Worm (Caenorhabditis elegans) whole organism, late embryonic: ENCODE results near the gene T28C12.6.

Experiments used
- C08G9.2 ChIP-seq: sonication (generic microtip); optimal IDR thresholded peaks from 2 replicates; lab custom pipeline; 2016; ENCODE audit warnings: mild to moderate bottlenecking, missing genetic modification characterization, moderate library complexity, missing compliant biosample characterization
- F13H6.1 ChIP-seq: sonication (generic microtip); optimal IDR thresholded peaks from 2 replicates; lab custom pipeline; 2016; ENCODE audit warnings: missing genetic modification characterization, missing compliant biosample characterization
- K02D7.2 ChIP-seq: sonication (generic microtip); optimal IDR thresholded peaks from 2 replicates; lab custom pipeline; 2017; ENCODE audit warnings: mild to moderate bottlenecking, missing genetic modification characterization, missing compliant biosample characterization
- Y22D7AL.16 ChIP-seq: sonication (generic microtip); optimal IDR thresholded peaks from 2 replicates; lab custom pipeline; 2016; ENCODE audit warnings: missing genetic modification characterization, missing compliant biosample characterization
- ahr-1 ChIP-seq: sonication (generic microtip); optimal IDR thresholded peaks from 2 replicates; lab custom pipeline; 2016; ENCODE audit warnings: missing genetic modification characterization, missing compliant biosample characterization
- ceh-19 ChIP-seq: fragments of 200-800 bp; sonication (Bioruptor generic); optimal IDR thresholded peaks from 2 replicates; lab custom pipeline; 2018; ENCODE audit warnings: mild to moderate bottlenecking, missing genetic modification characterization, missing compliant biosample characterization
- ceh-2 ChIP-seq: sonication (generic microtip); optimal IDR thresholded peaks from 2 replicates; lab custom pipeline; 2016; ENCODE audit warnings: missing genotype, missing genetic modification characterization, missing compliant biosample characterization
- ceh-22 ChIP-seq: sonication (generic microtip); optimal IDR thresholded peaks from 2 replicates; lab custom pipeline; 2017; ENCODE audit warnings: missing biosample characterization, missing genetic modification characterization
- ceh-31 ChIP-seq: sonication (generic microtip); optimal IDR thresholded peaks from 2 replicates; lab custom pipeline; 2016; ENCODE audit warnings: missing genetic modification characterization, missing compliant biosample characterization
- ceh-45 ChIP-seq: fragments of 200-800 bp; sonication (Bioruptor generic); IDR thresholded peaks from 2 replicates; pipeline ENCODE4 v1.3.6; 2022; ENCODE audit warnings: missing genetic modification reagents, missing genetic modification characterization, missing compliant biosample characterization
- dmd-4 ChIP-seq: sonication (generic microtip); optimal IDR thresholded peaks from 2 replicates; lab custom pipeline; 2016; ENCODE audit warnings: borderline replicate concordance, missing genetic modification characterization, missing compliant biosample characterization
- elt-2 ChIP-seq: sonication (generic microtip); optimal IDR thresholded peaks from 2 replicates; lab custom pipeline; 2016; ENCODE audit warnings: missing genetic modification reagents, missing genetic modification characterization, missing compliant biosample characterization
- elt-4 ChIP-seq: sonication (generic microtip); optimal IDR thresholded peaks from 2 replicates; lab custom pipeline; 2016; ENCODE audit warnings: missing genetic modification characterization, missing compliant biosample characterization
- ets-4 ChIP-seq: sonication (generic microtip); optimal IDR thresholded peaks from 2 replicates; lab custom pipeline; 2016; ENCODE audit warnings: missing genetic modification characterization, missing compliant biosample characterization
- fax-1 ChIP-seq: sonication (generic microtip); optimal IDR thresholded peaks from 2 replicates; lab custom pipeline; 2016; ENCODE audit warnings: missing genotype, missing genetic modification characterization, missing compliant biosample characterization
- hlh-13 ChIP-seq: fragments of 200-800 bp; sonication (Bioruptor generic); optimal IDR thresholded peaks from 2 replicates; lab custom pipeline; 2018; ENCODE audit warnings: mild to moderate bottlenecking, missing genetic modification characterization, missing compliant biosample characterization
- hlh-30 ChIP-seq: sonication (generic microtip); optimal IDR thresholded peaks from 2 replicates; lab custom pipeline; 2017; ENCODE audit warnings: antibody characterized with exemption, missing genetic modification characterization, missing compliant biosample characterization; ENCODE audit not compliant: insufficient read depth
- lin-11 ChIP-seq: fragments of 200-800 bp; sonication (Bioruptor generic); optimal IDR thresholded peaks from 2 replicates; lab custom pipeline; 2018; ENCODE audit warnings: mild to moderate bottlenecking, missing genetic modification characterization, missing compliant biosample characterization
- madf-2 ChIP-seq: sonication (generic microtip); optimal IDR thresholded peaks from 2 replicates; lab custom pipeline; 2017; ENCODE audit warnings: missing genetic modification characterization, missing compliant biosample characterization
- mec-3 ChIP-seq: sonication (generic microtip); optimal IDR thresholded peaks from 2 replicates; lab custom pipeline; 2016; ENCODE audit warnings: borderline replicate concordance, missing genetic modification characterization, missing compliant biosample characterization
- odd-2 ChIP-seq: sonication (generic microtip); optimal IDR thresholded peaks from 2 replicates; lab custom pipeline; 2017; ENCODE audit warnings: antibody characterized with exemption, mild to moderate bottlenecking, missing genetic modification characterization, missing compliant biosample characterization
- pax-1 ChIP-seq: fragments of 150-350 bp; optimal IDR thresholded peaks from 2 replicates; lab custom pipeline; 2014; ENCODE audit warnings: missing biosample characterization, missing genetic modification characterization
- pha-2 ChIP-seq: sonication (generic microtip); optimal IDR thresholded peaks from 2 replicates; lab custom pipeline; 2017; ENCODE audit warnings: mild to moderate bottlenecking, missing genetic modification characterization, missing compliant biosample characterization
- pqm-1 ChIP-seq: sonication (generic microtip); optimal IDR thresholded peaks from 2 replicates; lab custom pipeline; 2016; ENCODE audit warnings: missing genetic modification characterization, missing compliant biosample characterization
- ref-2 ChIP-seq: sonication (generic microtip); optimal IDR thresholded peaks from 2 replicates; lab custom pipeline; 2016; ENCODE audit warnings: missing genetic modification characterization, missing compliant biosample characterization
- rnt-1 ChIP-seq: sonication (generic microtip); optimal IDR thresholded peaks from 2 replicates; lab custom pipeline; 2016; ENCODE audit warnings: missing genetic modification characterization, missing compliant biosample characterization
- sdc-2 ChIP-seq: sonication (generic microtip); optimal IDR thresholded peaks from 2 replicates; lab custom pipeline; 2016; ENCODE audit warnings: missing genotype, missing genetic modification characterization, missing compliant biosample characterization
- sox-4 ChIP-seq: sonication (generic microtip); optimal IDR thresholded peaks from 2 replicates; lab custom pipeline; 2017; ENCODE audit warnings: mild to moderate bottlenecking, missing genetic modification characterization, inconsistent platforms, missing compliant biosample characterization
- ttx-3 ChIP-seq: sonication (generic microtip); optimal IDR thresholded peaks from 2 replicates; lab custom pipeline; 2016; ENCODE audit warnings: missing genetic modification reagents, missing genetic modification characterization, missing compliant biosample characterization
- ztf-16 ChIP-seq: sonication (generic microtip); optimal IDR thresholded peaks from 2 replicates; lab custom pipeline; 2017; ENCODE audit warnings: missing genetic modification characterization, missing compliant biosample characterization

T28C12.6 gene

DNA sequence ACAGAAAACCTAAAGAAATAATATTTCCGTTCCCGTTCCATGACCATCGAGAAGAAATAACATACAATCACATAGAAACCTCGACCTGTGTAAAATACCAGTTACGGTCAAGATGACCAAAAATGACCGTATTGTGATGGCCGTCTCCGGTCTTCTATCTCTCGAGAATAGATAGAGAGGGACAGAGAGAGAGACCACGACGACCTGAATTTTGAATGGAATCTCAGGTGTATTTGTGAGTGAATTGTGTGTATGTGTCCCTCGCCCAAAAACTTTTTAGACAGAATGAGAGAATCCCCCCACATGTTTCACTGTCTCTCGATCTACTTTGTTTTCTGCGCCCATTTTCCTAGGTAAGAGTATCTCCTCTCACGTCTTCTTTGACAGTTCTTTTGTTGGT is 18.9 kb upstream of the T28C12.6 start:
- TF ChIP-seq elt-4 (tag; lab: Kevin White, UChicago) (no peak), hlh-30 (tag; lab: Kevin White, UChicago) (no peak), sdc-2 (tag; lab: Kevin White, UChicago) (no peak), C08G9.2 (tag; lab: Kevin White, UChicago) (no peak), pha-2 (tag; lab: Kevin White, UChicago) (no peak), fax-1 (tag; lab: Kevin White, UChicago) (no peak)

DNA sequence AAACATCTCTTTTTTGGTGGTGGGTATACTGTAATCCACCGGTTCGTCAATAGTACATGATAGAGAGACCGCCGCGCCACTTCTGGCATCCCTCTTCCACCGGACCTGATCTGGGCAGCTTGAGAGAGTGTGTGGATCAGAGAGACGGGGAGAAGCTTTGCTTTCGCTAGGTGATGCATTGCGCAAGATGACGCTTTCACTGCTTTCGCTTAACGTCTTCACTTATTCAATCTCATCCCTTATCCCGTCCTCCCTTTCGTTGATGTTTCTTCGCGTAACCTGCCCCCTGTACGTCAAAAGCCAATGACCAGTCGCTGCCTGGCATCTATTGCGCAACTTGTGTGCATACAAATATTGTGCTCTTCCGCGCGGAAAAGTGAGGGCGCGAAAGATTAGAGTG is 18.3 kb upstream of the T28C12.6 start:
- TF ChIP-seq madf-2 (tag; lab: Kevin White, UChicago), result no peak
- TF ChIP-seq ceh-31, result no peak
- no peak for TF ChIP-seq ceh-22 (tag; lab: Kevin White, UChicago)
- TF ChIP-seq Y22D7AL.16 (tag; lab: Kevin White, UChicago), result no peak
- peak; percentile 75 for TF ChIP-seq ref-2 (tag; lab: Kevin White, UChicago)
- no peak for TF ChIP-seq ahr-1 (tag; lab: Kevin White, UChicago)
- peak; percentile 4 for TF ChIP-seq dmd-4
- TF ChIP-seq K02D7.2 (tag; lab: Kevin White, UChicago), result no peak
- no peak for TF ChIP-seq elt-2
- no peak for TF ChIP-seq ceh-19 (GFP tag; lab: Kevin White, UChicago)
- TF ChIP-seq ets-4 (tag; lab: Kevin White, UChicago), result no peak
- TF ChIP-seq F13H6.1 (tag; lab: Kevin White, UChicago), result peak; percentile 78
- TF ChIP-seq odd-2 (tag; lab: Kevin White, UChicago), result no peak
- no peak for TF ChIP-seq ztf-16 (tag; lab: Kevin White, UChicago)
- TF ChIP-seq ttx-3 (tag; lab: Kevin White, UChicago), result no peak

DNA sequence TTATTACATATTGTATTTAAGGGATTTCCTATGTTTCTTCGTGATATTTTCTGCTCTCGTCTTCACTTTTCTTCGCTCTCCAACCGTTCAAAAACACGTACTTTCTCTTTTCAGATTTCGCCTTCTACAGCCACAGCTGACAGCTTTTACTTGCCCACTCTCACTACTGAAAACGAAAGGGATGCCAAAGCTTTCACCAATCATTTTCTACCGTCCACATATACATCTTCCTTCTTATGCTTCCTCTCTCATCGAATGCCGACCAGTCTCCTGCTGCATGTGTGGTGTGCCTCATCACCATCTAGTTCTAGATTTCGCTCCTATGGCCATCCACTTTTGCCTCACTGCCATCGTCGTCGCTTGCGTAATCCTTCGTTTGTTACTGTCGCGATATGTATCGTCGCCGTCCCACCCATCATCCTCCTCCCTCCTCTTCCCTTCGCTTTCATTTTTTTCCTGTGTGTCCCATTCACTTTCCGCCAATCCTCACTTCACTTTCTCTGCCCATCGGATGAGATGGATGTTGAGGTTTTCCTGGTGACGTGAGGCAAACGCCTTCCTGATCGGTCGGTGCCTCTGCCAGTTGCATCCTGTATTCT is 17.4 kb upstream of the T28C12.6 start:
- TF ChIP-seq F13H6.1 (tag; lab: Kevin White, UChicago) (peak; percentile 60), pax-1 (tag; lab: Kevin White, UChicago) (no peak), ceh-31 (peak; percentile 20)

ce11 chrV:6352350-6352749 is 16.4 kb upstream of the T28C12.6 start:
- TF ChIP-seq F13H6.1 (tag; lab: Kevin White, UChicago), result peak; percentile 6
- no peak for TF ChIP-seq sox-4
- TF ChIP-seq ceh-31, result no peak
- no peak for TF ChIP-seq pqm-1 (tag; lab: Kevin White, UChicago)
- peak; percentile 55 for TF ChIP-seq rnt-1 (tag; lab: Kevin White, UChicago)
- TF ChIP-seq ceh-2 (tag; lab: Kevin White, UChicago), result no peak
- TF ChIP-seq ref-2 (tag; lab: Kevin White, UChicago), result peak; percentile 17

ce11 chrV:6351122-6351521 is 15.2 kb upstream of the T28C12.6 start:
- TF ChIP-seq F13H6.1 (tag; lab: Kevin White, UChicago) (peak; percentile 94), ceh-31 (peak; percentile 42), ceh-19 (GFP tag; lab: Kevin White, UChicago) (no peak)

- no peak for TF ChIP-seq pqm-1 (tag; lab: Kevin White, UChicago)
- TF ChIP-seq mec-3 (tag; lab: Kevin White, UChicago), result no peak
- no peak for TF ChIP-seq ztf-16 (tag; lab: Kevin White, UChicago)
- TF ChIP-seq sdc-2 (tag; lab: Kevin White, UChicago), result no peak
- TF ChIP-seq ceh-45 (GFP tag; lab: Robert Waterston, UW), result no peak
- TF ChIP-seq lin-11 (tag; lab: Kevin White, UChicago), result no peak
- no peak for TF ChIP-seq ttx-3 (tag; lab: Kevin White, UChicago)
- TF ChIP-seq elt-4 (tag; lab: Kevin White, UChicago), result no peak
- no peak for TF ChIP-seq hlh-13 (GFP tag; lab: Kevin White, UChicago)
Observed at ce11 chrV:6350109-6350508, 14.2 kb upstream of the T28C12.6 start.
